Fruit fly (Drosophila melanogaster): Measurements from ENCODE around the gene CG6664.

The CG6664 gene

DNA sequence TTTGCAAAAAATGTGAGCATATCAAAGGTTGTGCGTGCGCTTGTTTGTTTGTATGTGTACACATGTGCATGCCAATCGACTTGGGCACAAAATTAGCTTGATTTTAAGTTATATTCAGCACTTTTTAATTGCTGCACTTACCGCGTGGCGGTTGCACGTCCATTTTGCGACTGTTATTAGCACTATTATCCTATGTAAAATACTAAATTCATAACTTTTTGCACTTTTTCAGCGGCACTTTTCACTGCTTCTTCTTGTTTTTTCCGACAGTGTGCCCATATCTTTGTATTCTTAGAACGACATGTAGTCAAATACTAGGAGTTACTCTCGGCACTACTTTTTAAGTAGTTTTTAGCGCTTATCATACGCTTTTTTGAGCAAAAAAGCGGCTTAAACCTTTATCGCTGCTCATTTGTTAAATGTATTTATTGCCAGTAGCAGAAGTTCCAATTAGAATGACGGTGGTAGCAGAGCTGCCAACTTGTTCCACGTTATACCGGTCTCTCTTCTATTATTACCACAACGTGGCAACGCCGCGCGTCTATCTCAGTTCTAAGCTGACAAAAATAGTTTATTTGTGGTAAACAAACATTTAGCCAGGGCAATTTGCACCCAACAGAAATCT lies 26.4 kb upstream of the CG6664 start, which contains the start of the genes scaf6 and Papst2 (continued):
- TF ChIP-seq gcm (GFP tag; optimal IDR thresholded peaks at IDR 0.05) = peak; percentile 29
- TF ChIP-seq ken (GFP tag; IDR thresholded peaks at IDR 0.05) = 0 out of 3 replicates have a peak, but pooled peaks have one; percentile 13
- TF ChIP-seq CG10147 (GFP tag; optimal IDR thresholded peaks at IDR 0.05) = no peak
- peak in 1 of 2 experiments; percentile 6 for TF ChIP-seq dpn (GFP tag; optimal IDR thresholded peaks at IDR 0.05)
- TF ChIP-seq crp (GFP tag; optimal IDR thresholded peaks at IDR 0.05) = peak in 1 of 2 experiments; percentile 5
- peak; percentile 85 for TF ChIP-seq YL-1 (GFP tag; optimal IDR thresholded peaks at IDR 0.05)
- peak; percentile 5 for TF ChIP-seq CG30403 (GFP tag; optimal IDR thresholded peaks at IDR 0.05)
- peak; percentile 14 for TF ChIP-seq pho (GFP tag; optimal IDR thresholded peaks at IDR 0.05)
- peak; percentile 41 for TF ChIP-seq CG17829 (tag; optimal IDR thresholded peaks at IDR 0.05)
- peak; percentile 35 for TF ChIP-seq CG17186 (GFP tag; optimal IDR thresholded peaks at IDR 0.05)
- peak; percentile 15 to 31 for TF ChIP-seq Pdp1 (GFP tag; optimal IDR thresholded peaks at IDR 0.05)
- TF ChIP-seq Ptx1 (GFP tag; IDR thresholded peaks at IDR 0.05) = no peak
- peak; percentile 53; the same call in 2 of the 4 replicates for TF ChIP-seq Dll (GFP tag; IDR thresholded peaks at IDR 0.05; ENCODE audit: partially characterized antibody)
- no peak for TF ChIP-seq CG3163 (GFP tag; optimal IDR thresholded peaks at IDR 0.05)
- TF ChIP-seq ftz-f1 (GFP tag; optimal IDR thresholded peaks at IDR 0.05) = no peak
- 0 out of 3 replicates have a peak, but pooled peaks have one; percentile 22 for TF ChIP-seq vnd (GFP tag; IDR thresholded peaks at IDR 0.05; ENCODE audit: partially characterized antibody)
- TF ChIP-seq trem (tag; optimal IDR thresholded peaks at IDR 0.05) = peak; percentile 99
- TF ChIP-seq her (GFP tag; optimal IDR thresholded peaks at IDR 0.05) = peak; percentile 32
- peak; percentile 13 for TF ChIP-seq jumu (GFP tag; optimal IDR thresholded peaks at IDR 0.05)
- TF ChIP-seq cg (GFP tag; optimal IDR thresholded peaks at IDR 0.05) = peak; percentile 66
- no peak for TF ChIP-seq Meics (GFP tag; optimal IDR thresholded peaks at IDR 0.05)
- peak; percentile 54; the same call in 1 of the 3 replicates for TF ChIP-seq CG34422 (GFP tag; IDR thresholded peaks at IDR 0.05)
- peak; percentile 75 for TF ChIP-seq dm (GFP tag; optimal IDR thresholded peaks at IDR 0.05)
- TF ChIP-seq CG13775 (GFP tag; optimal IDR thresholded peaks at IDR 0.05) = peak; percentile 19
- TF ChIP-seq Myb (GFP tag; optimal IDR thresholded peaks at IDR 0.05) = peak; percentile 68
- TF ChIP-seq HLH54F (GFP tag; optimal IDR thresholded peaks at IDR 0.05) = peak; percentile 5
- peak; percentile 60; the same call in 2 of the 3 replicates for TF ChIP-seq knrl (GFP tag; IDR thresholded peaks at IDR 0.05; ENCODE audit: partially characterized antibody)
- peak; percentile 84 for TF ChIP-seq CG14710 (tag; optimal IDR thresholded peaks at IDR 0.05)
- peak; percentile 97 for TF ChIP-seq CG17385 (GFP tag; optimal IDR thresholded peaks at IDR 0.05)
- peak; percentile 58 for TF ChIP-seq Scr (GFP tag; IDR thresholded peaks at IDR 0.05; ENCODE audit: partially characterized antibody)
- TF ChIP-seq lilli (GFP tag; optimal IDR thresholded peaks at IDR 0.05) = no peak
- no peak for TF ChIP-seq bowl (GFP tag; IDR thresholded peaks at IDR 0.05)
- TF ChIP-seq CG15514 (GFP tag; optimal IDR thresholded peaks at IDR 0.05) = peak; percentile 55
- TF ChIP-seq tx (GFP tag; optimal IDR thresholded peaks at IDR 0.05) = no peak
- TF ChIP-seq CG10267 (tag; optimal IDR thresholded peaks at IDR 0.05) = peak; percentile 59
- peak; percentile 80 for TF ChIP-seq pzg (GFP tag; optimal IDR thresholded peaks at IDR 0.05)
- no peak for TF ChIP-seq ash1 (GFP tag; optimal IDR thresholded peaks at IDR 0.05)
- TF ChIP-seq fu2 (GFP tag; optimal IDR thresholded peaks at IDR 0.05) = peak; percentile 11
- peak; percentile 40 for TF ChIP-seq CG2116 (GFP tag; optimal IDR thresholded peaks at IDR 0.05)
- TF ChIP-seq CG30020 (tag; optimal IDR thresholded peaks at IDR 0.05) = peak; percentile 48
- TF ChIP-seq Dref (GFP tag; IDR thresholded peaks at IDR 0.05) = peak; percentile 39
- no peak for TF ChIP-seq cas (GFP tag; IDR thresholded peaks at IDR 0.05)
- peak; percentile 43 for TF ChIP-seq CG3995 (GFP tag; optimal IDR thresholded peaks at IDR 0.05)
- TF ChIP-seq Elba2 (GFP tag; optimal IDR thresholded peaks at IDR 0.05) = peak; percentile 95
- TF ChIP-seq CG1603 (tag; optimal IDR thresholded peaks at IDR 0.05) = peak; percentile 60
- TF ChIP-seq gsb (GFP tag; IDR thresholded peaks at IDR 0.05) = 0 out of 2 replicates have a peak, but pooled peaks have one; percentile 20
- TF ChIP-seq Stat92E (GFP tag; optimal IDR thresholded peaks at IDR 0.05) = peak in 1 of 3 experiments; percentile 35
